Fruit fly (Drosophila melanogaster): ENCODE data around the gene eEF1gamma.
A peak's percentile ranks its signal among the peaks of the same experiment; 100 is the strongest.

eEF1gamma gene

DNA sequence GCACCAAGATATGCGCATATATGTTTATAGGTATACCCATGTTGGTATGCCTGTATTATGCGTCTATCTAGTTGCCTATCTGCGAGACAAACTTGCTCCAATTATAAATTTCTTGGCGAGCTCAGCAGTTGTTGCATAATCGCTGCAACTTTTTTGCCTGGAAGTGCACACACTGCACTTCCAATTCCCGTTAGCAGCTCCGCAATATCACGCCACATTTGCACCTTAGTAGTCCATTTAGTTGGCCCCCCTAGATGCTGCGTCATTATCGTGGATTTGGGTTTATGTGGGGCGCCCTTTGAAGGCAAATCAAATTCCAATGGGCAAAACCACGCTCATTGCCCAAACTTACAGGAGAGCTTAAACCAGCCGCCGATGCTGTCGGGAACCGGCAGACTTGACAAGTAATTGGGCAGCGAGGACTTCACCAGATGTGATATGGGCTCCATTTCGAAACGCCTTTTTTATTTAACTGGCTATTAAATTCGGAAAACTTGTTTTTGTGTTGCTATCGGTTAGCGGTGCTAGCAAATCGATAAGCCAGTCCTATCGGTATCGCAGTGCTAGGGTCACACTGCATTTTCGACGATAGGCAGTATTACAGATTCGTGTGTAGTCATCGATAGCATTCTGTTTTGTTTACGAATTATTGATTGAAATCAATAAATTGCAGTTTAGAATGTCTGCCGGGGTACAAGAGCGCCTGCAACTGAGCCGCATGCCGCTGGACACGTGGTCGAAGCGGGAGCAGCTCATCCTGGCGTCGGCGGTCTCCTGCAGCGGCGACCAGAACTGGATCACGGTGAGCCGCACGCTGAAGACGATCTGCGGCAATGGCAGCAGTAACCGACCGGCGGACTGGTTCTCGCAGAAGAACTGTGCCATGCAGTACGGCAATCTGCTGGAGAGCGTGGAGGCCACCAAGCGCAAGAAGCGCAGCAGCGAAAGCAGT lies 3.2 kb downstream of the eEF1gamma start, which contains the start of the genes Cisd2 and Brd8 (continued):
- peak; percentile 54 for TF ChIP-seq sd (tag; optimal IDR thresholded peaks at IDR 0.05)
- no peak for TF ChIP-seq prd (optimal IDR thresholded peaks at IDR 0.05)
- 0 out of 3 replicates have a peak, but pooled peaks have one; percentile 4 for TF ChIP-seq prd (GFP tag; IDR thresholded peaks at IDR 0.05)
- TF ChIP-seq CG1529 (GFP tag; optimal IDR thresholded peaks at IDR 0.05), result no peak
- peak; percentile 90 for TF ChIP-seq stwl (tag; optimal IDR thresholded peaks at IDR 0.05)
- TF ChIP-seq slbo (GFP tag; IDR thresholded peaks at IDR 0.05), result peak; percentile 25; the same call in 1 of the 2 replicates
- TF ChIP-seq Oli (tag; optimal IDR thresholded peaks at IDR 0.05), result no peak
- peak; percentile 84 for TF ChIP-seq CG15514 (GFP tag; optimal IDR thresholded peaks at IDR 0.05)
- peak; percentile 6 for TF ChIP-seq CG13894 (tag; optimal IDR thresholded peaks at IDR 0.05)
- peak; percentile 19 for TF ChIP-seq sug (tag; optimal IDR thresholded peaks at IDR 0.05)

dm6 chr3R:29227675-29228211 lies 7.8 kb downstream of the eEF1gamma start, which contains the start of gene CG14507:
CG14507 (minus strand) TSS chr3R:29227725.
- TF ChIP-seq CG3995 (GFP tag; optimal IDR thresholded peaks at IDR 0.05), result no peak
- peak; percentile 8; the same call in 1 of the 2 replicates for TF ChIP-seq Drgx (GFP tag; IDR thresholded peaks at IDR 0.05)
- no peak for TF ChIP-seq zen (tag; optimal IDR thresholded peaks at IDR 0.05)
- TF ChIP-seq CG6175 (GFP tag; IDR thresholded peaks at IDR 0.05), result no peak

- no peak for TF ChIP-seq ERR (GFP tag; optimal IDR thresholded peaks at IDR 0.05)
- TF ChIP-seq CG7745 (tag; optimal IDR thresholded peaks at IDR 0.05), result no peak
- TF ChIP-seq CG7987 (GFP tag; optimal IDR thresholded peaks at IDR 0.05), result peak; percentile 26
- peak; percentile 53 for TF ChIP-seq MBD-R2 (GFP tag; IDR thresholded peaks at IDR 0.05)
- peak; percentile 96 for TF ChIP-seq cg (GFP tag; optimal IDR thresholded peaks at IDR 0.05)
- 0 out of 2 replicates have a peak, but pooled peaks have one; percentile 8 for TF ChIP-seq Xrp1 (GFP tag; IDR thresholded peaks at IDR 0.05)
- no peak for TF ChIP-seq Fer3 (tag; optimal IDR thresholded peaks at IDR 0.05)
- TF ChIP-seq D (optimal IDR thresholded peaks at IDR 0.05), result peak; percentile 73
- no peak for TF ChIP-seq D (GFP tag; optimal IDR thresholded peaks at IDR 0.05)
- TF ChIP-seq caup (GFP tag; optimal IDR thresholded peaks at IDR 0.05; ENCODE audit: severe bottlenecking), result no peak
- TF ChIP-seq CG3838 (GFP tag; optimal IDR thresholded peaks at IDR 0.05), result no peak
- peak; percentile 93 for TF ChIP-seq Scr (GFP tag; IDR thresholded peaks at IDR 0.05; ENCODE audit: partially characterized antibody)
- TF ChIP-seq CG14860 (GFP tag; IDR thresholded peaks at IDR 0.05; ENCODE audit: partially characterized antibody), result peak; percentile 97
- no peak for TF ChIP-seq CG10274 (GFP tag; optimal IDR thresholded peaks at IDR 0.05)
- no peak for TF ChIP-seq CG14050 (GFP tag; IDR thresholded peaks at IDR 0.05)
- TF ChIP-seq CG4282 (GFP tag; optimal IDR thresholded peaks at IDR 0.05), result no peak
- TF ChIP-seq PHDP (tag; optimal IDR thresholded peaks at IDR 0.05), result no peak
- TF ChIP-seq CG16779 (GFP tag; IDR thresholded peaks at IDR 0.05), result no peak
- no peak for TF ChIP-seq CG15269 (tag; optimal IDR thresholded peaks at IDR 0.05)
- TF ChIP-seq zen (tag; optimal IDR thresholded peaks at IDR 0.05), result peak; percentile 47
- TF ChIP-seq chm (GFP tag; IDR thresholded peaks at IDR 0.05), result no peak
- TF ChIP-seq CG6683 (GFP tag; optimal IDR thresholded peaks at IDR 0.05), result no peak
- TF ChIP-seq Asciz (GFP tag; optimal IDR thresholded peaks at IDR 0.05), result no peak
- TF ChIP-seq stc (GFP tag; IDR thresholded peaks at IDR 0.05), result no peak
- TF ChIP-seq pum (GFP tag; optimal IDR thresholded peaks at IDR 0.05), result no peak
- no peak for TF ChIP-seq CG18476 (GFP tag; optimal IDR thresholded peaks at IDR 0.05)
- TF ChIP-seq ftz-f1 (GFP tag; optimal IDR thresholded peaks at IDR 0.05), result peak; percentile 19
- TF ChIP-seq bigmax (GFP tag; optimal IDR thresholded peaks at IDR 0.05), result no peak
- no peak for TF ChIP-seq CG17802 (tag; optimal IDR thresholded peaks at IDR 0.05)
- TF ChIP-seq Abd-B (GFP tag; optimal IDR thresholded peaks at IDR 0.05), result no peak
Measured at dm6 chr3R:29228745-29229448, 8.9 kb downstream of the eEF1gamma start, which contains the start of gene Usp1. Usp1 (plus strand) TSS chr3R:29229161.

Data from whole organism, embryonic.